Fruit fly (Drosophila melanogaster) whole organism, embryonic: ENCODE measurements around the gene ZnT77C.
A peak's percentile ranks its signal among the peaks of the same experiment; 100 is the strongest.

Experiments used
- Adf1 ChIP-seq: fragments of 200-800 bp; sonication (Bioruptor generic); IDR thresholded peaks from 2 replicates; pipeline ENCODE4 v1.3.6; 2022; ENCODE audit warnings: missing biosample characterization, missing genetic modification characterization
- B-H1 ChIP-seq: fragments of 200-800 bp; sonication (Bioruptor generic); IDR thresholded peaks from 3 replicates; pipeline ENCODE4 v1.3.6; 2022; ENCODE audit warnings: missing biosample characterization, missing genetic modification characterization
- CG10366 ChIP-seq: fragments of 200-800 bp; sonication (Bioruptor generic); IDR thresholded peaks from 2 replicates; pipeline ENCODE4 v1.3.6; 2022; ENCODE audit warnings: missing biosample characterization, missing genetic modification characterization
- CG10431 ChIP-seq: fragments of 200-800 bp; sonication (Bioruptor generic); optimal IDR thresholded peaks from 3 replicates; lab custom pipeline; 2018; ENCODE audit warnings: missing biosample characterization, mild to moderate bottlenecking, missing genetic modification characterization
- CG12219 ChIP-seq: fragments of 200-800 bp; sonication (Bioruptor generic); optimal IDR thresholded peaks from 3 replicates; lab custom pipeline; 2018; ENCODE audit warnings: missing biosample characterization, mild to moderate bottlenecking, missing genetic modification characterization
- CG12659 ChIP-seq: fragments of 200-800 bp; sonication (Bioruptor generic); optimal IDR thresholded peaks from 3 replicates; lab custom pipeline; 2017; ENCODE audit warnings: mild to moderate bottlenecking, missing biosample characterization, missing genetic modification reagents, missing genetic modification characterization
- CG14050 ChIP-seq: fragments of 200-800 bp; sonication (Bioruptor generic); IDR thresholded peaks from 3 replicates; pipeline ENCODE4 v1.3.6; 2022; ENCODE audit warnings: missing biosample characterization, missing genetic modification characterization
- CG14710 ChIP-seq: fragments of 200-800 bp; sonication (Bioruptor generic); optimal IDR thresholded peaks from 3 replicates; lab custom pipeline; 2019; ENCODE audit warnings: missing biosample characterization, mild to moderate bottlenecking, missing genetic modification characterization, moderate library complexity
- CG1603 ChIP-seq: fragments of 200-800 bp; sonication (Bioruptor generic); optimal IDR thresholded peaks from 2 replicates; lab custom pipeline; 2019; ENCODE audit warnings: missing biosample characterization, mild to moderate bottlenecking, missing genetic modification characterization, moderate library complexity
- CG17186 ChIP-seq: fragments of 200-800 bp; sonication (Bioruptor generic); optimal IDR thresholded peaks from 3 replicates; lab custom pipeline; 2017; ENCODE audit warnings: missing biosample characterization, missing genetic modification reagents, missing genetic modification characterization
- CG17829 ChIP-seq: fragments of 200-800 bp; optimal IDR thresholded peaks from 2 replicates; lab custom pipeline; 2019; ENCODE audit warnings: missing biosample characterization, mild to moderate bottlenecking, missing genetic modification characterization, moderate library complexity
- CG2889 ChIP-seq: fragments of 200-800 bp; sonication (Bioruptor generic); IDR thresholded peaks from 3 replicates; pipeline ENCODE4 v1.3.6; 2022; ENCODE audit warnings: missing biosample characterization, missing genetic modification characterization
- CG3163 ChIP-seq: fragments of 200-800 bp; sonication (Bioruptor generic); optimal IDR thresholded peaks from 3 replicates; lab custom pipeline; 2016; ENCODE audit warnings: missing biosample characterization, missing genetic modification characterization
- CG3995 ChIP-seq: fragments of 200-800 bp; sonication (Bioruptor generic); optimal IDR thresholded peaks from 3 replicates; lab custom pipeline; 2016; ENCODE audit warnings: missing biosample characterization, missing genetic modification characterization
- CG4854 ChIP-seq: fragments of 200-800 bp; sonication (Bioruptor generic); optimal IDR thresholded peaks from 2 replicates; lab custom pipeline; 2016; ENCODE audit warnings: missing biosample characterization, missing genetic modification characterization, inconsistent platforms
- CG5180 ChIP-seq: fragments of 200-800 bp; sonication (Bioruptor generic); optimal IDR thresholded peaks from 3 replicates; lab custom pipeline; 2017; ENCODE audit warnings: missing biosample characterization, missing genetic modification characterization, mild to moderate bottlenecking, moderate library complexity, missing genetic modification reagents
- CG6813 ChIP-seq: fragments of 200-800 bp; sonication (Bioruptor generic); optimal IDR thresholded peaks from 2 replicates; lab custom pipeline; 2017; ENCODE audit warnings: missing biosample characterization, missing genetic modification characterization, mild to moderate bottlenecking, moderate library complexity, missing genetic modification reagents
- CG7928 ChIP-seq: fragments of 200-800 bp; sonication (Bioruptor generic); optimal IDR thresholded peaks from 2 replicates; lab custom pipeline; 2017; ENCODE audit warnings: missing biosample characterization, mild to moderate bottlenecking, missing genetic modification characterization
- Dip2 ChIP-seq: fragments of 200-800 bp; sonication (Bioruptor generic); IDR thresholded peaks from 2 replicates; pipeline ENCODE4 v1.3.6; 2022; ENCODE audit warnings: missing biosample characterization, missing genetic modification characterization
- Dref ChIP-seq: fragments of 200-800 bp; sonication (Bioruptor generic); IDR thresholded peaks from 2 replicates; pipeline ENCODE4 v1.3.6; 2022; ENCODE audit warnings: missing biosample characterization, missing genetic modification characterization
- HmgD ChIP-seq: fragments of 200-800 bp; sonication (Bioruptor generic); optimal IDR thresholded peaks from 3 replicates; lab custom pipeline; 2016; ENCODE audit warnings: missing biosample characterization, missing genetic modification characterization
- Hmr ChIP-seq: fragments of 200-800 bp; sonication (Bioruptor generic); optimal IDR thresholded peaks from 3 replicates; lab custom pipeline; 2017; ENCODE audit warnings: mild to moderate bottlenecking, missing biosample characterization, missing genetic modification reagents, missing genetic modification characterization
- Hmx ChIP-seq: fragments of 200-800 bp; sonication (Bioruptor generic); optimal IDR thresholded peaks from 2 replicates; lab custom pipeline; 2016; ENCODE audit warnings: missing biosample characterization, missing genetic modification characterization
- MTF-1 ChIP-seq: fragments of 200-800 bp; sonication (Bioruptor generic); optimal IDR thresholded peaks from 2 replicates; lab custom pipeline; 2018; ENCODE audit warnings: missing biosample characterization, mild to moderate bottlenecking, missing genetic modification characterization, borderline replicate concordance
- Neu2 ChIP-seq: fragments of 200-800 bp; sonication (Bioruptor generic); optimal IDR thresholded peaks from 3 replicates; lab custom pipeline; 2016; ENCODE audit warnings: missing biosample characterization, missing genetic modification characterization, borderline replicate concordance
- Optix ChIP-seq: fragments of 200-800 bp; sonication (Bioruptor generic); IDR thresholded peaks from 3 replicates; pipeline ENCODE4 v1.3.6; 2022; ENCODE audit warnings: missing biosample characterization, missing genetic modification characterization
- Pdp1 ChIP-seq, 2 experiments: fragments of 200-800 bp; sonication (Bioruptor generic); optimal IDR thresholded peaks; 3 replicates each; lab custom pipeline; 2016; ENCODE audit warnings: missing biosample characterization in 2 of 2, missing genetic modification characterization in 2 of 2, mild to moderate bottlenecking in 1 of 2, moderate library complexity in 1 of 2
- Rx ChIP-seq: fragments of 200-800 bp; sonication (Bioruptor generic); IDR thresholded peaks from 2 replicates; pipeline ENCODE4 v1.3.6; 2022; ENCODE audit warnings: missing biosample characterization, missing genetic modification characterization
- Sox102F ChIP-seq: fragments of 200-800 bp; sonication (Bioruptor generic); optimal IDR thresholded peaks from 2 replicates; lab custom pipeline; 2018; ENCODE audit warnings: missing biosample characterization, mild to moderate bottlenecking, missing genetic modification characterization, moderate library complexity
- Usf ChIP-seq: fragments of 200-800 bp; sonication (Bioruptor generic); optimal IDR thresholded peaks from 2 replicates; lab custom pipeline; 2017; ENCODE audit warnings: missing genotype, missing biosample characterization, missing genetic modification characterization
- Xbp1 ChIP-seq: fragments of 200-800 bp; sonication (Bioruptor generic); optimal IDR thresholded peaks from 3 replicates; lab custom pipeline; 2016; ENCODE audit warnings: missing biosample characterization, mild to moderate bottlenecking, missing genetic modification characterization
- Xrp1 ChIP-seq: fragments of 200-800 bp; sonication (Bioruptor generic); IDR thresholded peaks from 2 replicates; pipeline ENCODE4 v1.3.6; 2022; ENCODE audit warnings: missing biosample characterization, missing genetic modification characterization
- ab ChIP-seq: fragments of 200-800 bp; sonication (Bioruptor generic); optimal IDR thresholded peaks from 2 replicates; lab custom pipeline; 2016; ENCODE audit warnings: missing biosample characterization, missing genetic modification characterization
- amos ChIP-seq: fragments of 200-800 bp; sonication (Bioruptor generic); IDR thresholded peaks from 2 replicates; pipeline ENCODE4 v1.3.6; 2022; ENCODE audit warnings: missing biosample characterization, missing genetic modification characterization; ENCODE audit not compliant: partially characterized antibody
- ara ChIP-seq: fragments of 200-800 bp; sonication (Bioruptor generic); IDR thresholded peaks from 2 replicates; pipeline ENCODE4 v1.3.6; 2022; ENCODE audit warnings: missing biosample characterization, missing genetic modification characterization
- ase ChIP-seq: fragments of 200-800 bp; sonication (Bioruptor generic); IDR thresholded peaks from 3 replicates; pipeline ENCODE4 v1.3.6; 2022; ENCODE audit warnings: missing biosample characterization, missing genetic modification characterization
- bbx ChIP-seq: fragments of 200-800 bp; sonication (Bioruptor generic); IDR thresholded peaks from 2 replicates; pipeline ENCODE4 v1.3.6; 2022; ENCODE audit warnings: missing biosample characterization, missing genetic modification characterization; ENCODE audit not compliant: partially characterized antibody
- ci ChIP-seq: fragments of 200-800 bp; sonication (Bioruptor generic); IDR thresholded peaks from 3 replicates; pipeline ENCODE4 v1.3.6; 2022; ENCODE audit warnings: missing biosample characterization, missing genetic modification characterization
- grau ChIP-seq: fragments of 200-800 bp; optimal IDR thresholded peaks from 3 replicates; lab custom pipeline; 2019; ENCODE audit warnings: missing biosample characterization, mild to moderate bottlenecking, missing genetic modification characterization, moderate library complexity
- insv ChIP-seq, 2 experiments: fragments of 200-800 bp; sonication (Bioruptor generic); optimal IDR thresholded peaks; 3 replicates each; lab custom pipeline; 2016 to 2018; ENCODE audit warnings: missing biosample characterization in 2 of 2, missing genetic modification characterization in 2 of 2
- lov ChIP-seq, 2 experiments: fragments of 200-800 bp in 1 of 2; fragments of >200 bp in 1 of 2; sonication (Bioruptor generic) in 1 of 2; IDR thresholded peaks in 1 of 2; optimal IDR thresholded peaks in 1 of 2; 2 replicates in 1 of 2; 3 replicates in 1 of 2; pipeline versions ENCODE4 v1.3.6 to Lab custom; 2017 to 2022; ENCODE audit warnings: missing biosample characterization in 1 of 2, missing genetic modification characterization in 1 of 2
- pzg ChIP-seq: fragments of 200-800 bp; sonication (Bioruptor generic); optimal IDR thresholded peaks from 3 replicates; lab custom pipeline; 2018; ENCODE audit warnings: missing biosample characterization, mild to moderate bottlenecking, missing genetic modification characterization, moderate library complexity
- sd ChIP-seq: fragments of 200-800 bp; sonication (Bioruptor generic); optimal IDR thresholded peaks from 3 replicates; lab custom pipeline; 2018; ENCODE audit warnings: missing biosample characterization, mild to moderate bottlenecking, missing genetic modification characterization, moderate library complexity
- shn ChIP-seq: fragments of 200-800 bp; sonication (Bioruptor generic); optimal IDR thresholded peaks from 3 replicates; lab custom pipeline; 2016; ENCODE audit warnings: missing biosample characterization, missing genetic modification characterization
- sisA ChIP-seq: fragments of 200-800 bp; sonication (Bioruptor generic); IDR thresholded peaks from 2 replicates; pipeline ENCODE4 v1.3.6; 2022; ENCODE audit warnings: missing biosample characterization, missing genetic modification characterization
- slou ChIP-seq: fragments of 200-800 bp; sonication (Bioruptor generic); optimal IDR thresholded peaks from 3 replicates; lab custom pipeline; 2016; ENCODE audit warnings: missing biosample characterization, missing genetic modification characterization
- slp2 ChIP-seq: fragments of 200-800 bp; sonication (Bioruptor generic); optimal IDR thresholded peaks from 2 replicates; lab custom pipeline; 2016; ENCODE audit warnings: missing biosample characterization, missing genetic modification characterization
- trh ChIP-seq: fragments of 200-800 bp; sonication (Bioruptor generic); optimal IDR thresholded peaks from 2 replicates; lab custom pipeline; 2016; ENCODE audit warnings: missing biosample characterization, missing genetic modification characterization
- unpg ChIP-seq: fragments of 200-800 bp; sonication (Bioruptor generic); optimal IDR thresholded peaks from 3 replicates; lab custom pipeline; 2018; ENCODE audit warnings: missing biosample characterization, mild to moderate bottlenecking, missing genetic modification characterization, moderate library complexity
- vvl ChIP-seq: fragments of 200-800 bp; sonication (Bioruptor generic); IDR thresholded peaks from 2 replicates; pipeline ENCODE4 v1.3.6; 2022; ENCODE audit warnings: missing biosample characterization, missing genetic modification characterization
- yki ChIP-seq: fragments of >200 bp; optimal IDR thresholded peaks from 3 replicates; lab custom pipeline; 2018

The ZnT77C gene

DNA sequence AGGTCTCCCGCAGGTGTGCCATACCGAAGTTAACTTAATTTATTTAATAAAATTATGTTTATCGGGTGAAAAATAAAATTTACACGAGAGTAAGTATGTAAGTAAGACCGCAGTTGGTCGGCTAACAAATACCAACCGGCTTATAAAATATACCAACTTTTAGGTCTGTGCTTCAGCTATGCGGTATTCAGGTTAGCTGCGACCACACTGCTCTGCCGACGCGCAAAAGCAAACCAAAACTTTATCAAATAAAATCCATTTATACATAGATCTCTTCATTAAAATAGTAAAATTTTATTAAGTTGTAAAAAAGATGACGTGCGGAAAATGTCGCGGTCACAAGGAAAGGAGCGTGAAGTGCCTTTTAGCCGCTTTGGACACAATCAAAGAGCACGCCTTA, 58.7 kb downstream of the ZnT77C start, which contains the start of the genes mRpL15 and CtIP (continued):
- TF ChIP-seq MTF-1 (GFP tag; lab: Kevin White, UChicago) (no peak), Xbp1 (GFP tag; lab: Kevin White, UChicago) (no peak), Hmr (no peak), CG5180 (GFP tag; lab: Kevin White, UChicago) (no peak), ci (GFP tag; lab: Robert Waterston, UW) (no peak), shn (GFP tag; lab: Kevin White, UChicago) (no peak), trh (GFP tag; lab: Kevin White, UChicago) (no peak), CG3995 (GFP tag; lab: Kevin White, UChicago) (no peak), amos (GFP tag; lab: Robert Waterston, UW) (peak; percentile 36; the same call in 1 of the 2 replicates), Pdp1 (GFP tag; optimal IDR thresholded peaks at IDR 0.05; lab: Kevin White, UChicago) (peak in 1 of 2 experiments; percentile 29), ab (no peak), Optix (GFP tag; lab: Robert Waterston, UW) (no peak), CG6813 (GFP tag; lab: Kevin White, UChicago) (no peak), Dref (GFP tag; lab: Robert Waterston, UW) (peak; percentile 35; the same call in 1 of the 2 replicates), lov (optimal IDR thresholded peaks at IDR 0.05; lab: Kevin White, UChicago) (no peak), lov (GFP tag; IDR thresholded peaks at IDR 0.05; lab: Robert Waterston, UW) (no peak), CG14050 (GFP tag; lab: Robert Waterston, UW) (no peak), insv (GFP tag; optimal IDR thresholded peaks at IDR 0.05; lab: Kevin White, UChicago) (no peak), CG10366 (GFP tag; lab: Robert Waterston, UW) (no peak), Usf (GFP tag; lab: Kevin White, UChicago) (no peak), grau (tag; lab: Kevin White, UChicago) (no peak), CG17829 (tag; lab: Kevin White, UChicago) (peak; percentile 24), Dip2 (GFP tag; lab: Robert Waterston, UW) (no peak), unpg (no peak), slp2 (GFP tag; lab: Kevin White, UChicago) (no peak), CG7928 (no peak), ase (no peak), sd (tag; lab: Kevin White, UChicago) (peak; percentile 53), CG17186 (GFP tag; lab: Kevin White, UChicago) (peak; percentile 49), CG4854 (GFP tag; lab: Kevin White, UChicago) (no peak), Adf1 (0 out of 2 replicates have a peak, but pooled peaks have one; percentile 31), HmgD (GFP tag; lab: Kevin White, UChicago) (no peak), Xrp1 (no peak), B-H1 (GFP tag; lab: Robert Waterston, UW) (no peak), slou (no peak), yki (no peak), bbx (peak; percentile 55), CG12219 (GFP tag; lab: Kevin White, UChicago) (no peak), Sox102F (GFP tag; lab: Kevin White, UChicago) (no peak), sisA (GFP tag; lab: Robert Waterston, UW) (no peak), Hmx (GFP tag; lab: Kevin White, UChicago) (no peak), CG1603 (tag; lab: Kevin White, UChicago) (no peak), vvl (no peak), CG12659 (GFP tag; lab: Kevin White, UChicago) (peak; percentile 47), Rx (GFP tag; lab: Robert Waterston, UW) (no peak), CG14710 (tag; lab: Kevin White, UChicago) (peak; percentile 11), pzg (GFP tag; lab: Kevin White, UChicago) (peak; percentile 79), CG2889 (no peak), CG3163 (no peak), Neu2 (GFP tag; lab: Kevin White, UChicago) (no peak), ara (GFP tag; lab: Robert Waterston, UW) (no peak), CG10431 (GFP tag; lab: Kevin White, UChicago) (no peak)
